Fruit fly (Drosophila melanogaster) whole organism, embryonic: ENCODE data around the gene lva.

Experiments
- CG10543 ChIP-seq: fragments of 200-800 bp; sonication (Bioruptor generic); optimal IDR thresholded peaks from 3 replicates; lab custom pipeline; 2017; ENCODE audit warnings: missing biosample characterization, mild to moderate bottlenecking, missing genetic modification characterization, moderate library complexity
- CG11085 ChIP-seq: fragments of 200-800 bp; sonication (Bioruptor generic); IDR thresholded peaks from 2 replicates; pipeline ENCODE4 v1.3.6; 2022; ENCODE audit warnings: missing biosample characterization, missing genetic modification characterization
- CG12104 ChIP-seq: fragments of 200-800 bp; sonication (Bioruptor generic); optimal IDR thresholded peaks from 3 replicates; lab custom pipeline; 2016; ENCODE audit warnings: missing biosample characterization, missing genetic modification characterization
- CG12659 ChIP-seq: fragments of 200-800 bp; sonication (Bioruptor generic); optimal IDR thresholded peaks from 3 replicates; lab custom pipeline; 2017; ENCODE audit warnings: mild to moderate bottlenecking, missing biosample characterization, missing genetic modification reagents, missing genetic modification characterization
- CG13624 ChIP-seq: fragments of 200-800 bp; sonication (Bioruptor generic); optimal IDR thresholded peaks from 2 replicates; lab custom pipeline; 2016; ENCODE audit warnings: missing biosample characterization, missing genetic modification characterization
- CG13894 ChIP-seq: fragments of 200-800 bp; sonication (Bioruptor generic); optimal IDR thresholded peaks from 3 replicates; lab custom pipeline; 2018; ENCODE audit warnings: missing biosample characterization, mild to moderate bottlenecking, missing genetic modification characterization, moderate library complexity
- CG14860 ChIP-seq: fragments of 200-800 bp; sonication (Bioruptor generic); IDR thresholded peaks from 3 replicates; pipeline ENCODE4 v1.3.6; 2022; ENCODE audit warnings: missing biosample characterization, missing genetic modification characterization; ENCODE audit not compliant: partially characterized antibody
- CG15601 ChIP-seq: fragments of 200-800 bp; sonication (Bioruptor generic); optimal IDR thresholded peaks from 3 replicates; lab custom pipeline; 2019; ENCODE audit warnings: missing biosample characterization, mild to moderate bottlenecking, missing genetic modification characterization, moderate library complexity
- CG15696 ChIP-seq: fragments of 200-800 bp; sonication (Bioruptor generic); optimal IDR thresholded peaks from 2 replicates; lab custom pipeline; 2019; ENCODE audit warnings: missing biosample characterization, mild to moderate bottlenecking, missing genetic modification characterization, moderate library complexity
- CG16813 ChIP-seq: fragments of 200-800 bp; sonication (Bioruptor generic); IDR thresholded peaks from 3 replicates; pipeline ENCODE4 v1.3.6; 2022; ENCODE audit warnings: missing biosample characterization, missing genetic modification characterization; ENCODE audit not compliant: partially characterized antibody
- CG17328 ChIP-seq: fragments of 200-800 bp; sonication (Bioruptor generic); IDR thresholded peaks from 2 replicates; pipeline ENCODE4 v1.3.6; 2022; ENCODE audit warnings: missing biosample characterization, missing genetic modification characterization
- CG1792 ChIP-seq: fragments of 200-800 bp; sonication (Bioruptor generic); optimal IDR thresholded peaks from 2 replicates; lab custom pipeline; 2016; ENCODE audit warnings: missing biosample characterization, missing genetic modification characterization
- CG18764 ChIP-seq: fragments of 200-800 bp; sonication (Bioruptor generic); optimal IDR thresholded peaks from 3 replicates; lab custom pipeline; 2016; ENCODE audit warnings: missing biosample characterization, missing genetic modification characterization
- CG2129 ChIP-seq: fragments of 200-800 bp; sonication (Bioruptor generic); IDR thresholded peaks from 2 replicates; pipeline ENCODE4 v1.3.6; 2022; ENCODE audit warnings: missing biosample characterization, missing genetic modification characterization; ENCODE audit not compliant: partially characterized antibody
- CG2199 ChIP-seq: fragments of 200-800 bp; sonication (Bioruptor generic); IDR thresholded peaks from 3 replicates; pipeline ENCODE4 v1.3.6; 2022; ENCODE audit warnings: missing biosample characterization, missing genetic modification characterization
- CG3065 ChIP-seq: fragments of 200-800 bp; sonication (Bioruptor generic); optimal IDR thresholded peaks from 2 replicates; lab custom pipeline; 2016; ENCODE audit warnings: missing biosample characterization, missing genetic modification characterization
- CG31365 ChIP-seq: fragments of 200-800 bp; sonication (Bioruptor generic); optimal IDR thresholded peaks from 2 replicates; lab custom pipeline; 2018; ENCODE audit warnings: missing biosample characterization, mild to moderate bottlenecking, missing genetic modification characterization
- CG31388 ChIP-seq: fragments of 200-800 bp; sonication (Bioruptor generic); optimal IDR thresholded peaks from 2 replicates; lab custom pipeline; 2016; ENCODE audit warnings: missing biosample characterization, missing genetic modification characterization
- CG34376 ChIP-seq: fragments of 200-800 bp; sonication (Bioruptor generic); optimal IDR thresholded peaks from 2 replicates; lab custom pipeline; 2018; ENCODE audit warnings: missing biosample characterization, mild to moderate bottlenecking, missing genetic modification characterization
- CG3726 ChIP-seq: fragments of 200-800 bp; sonication (Bioruptor generic); IDR thresholded peaks from 3 replicates; pipeline ENCODE4, ENCODE4 v1.3.6; 2022; ENCODE audit warnings: missing biosample characterization, missing genetic modification characterization
- CG3847 ChIP-seq: fragments of 200-800 bp; sonication (Bioruptor generic); IDR thresholded peaks from 2 replicates; pipeline ENCODE4 v1.3.6; 2022; ENCODE audit warnings: missing biosample characterization, missing genetic modification characterization
- CG6654 ChIP-seq: fragments of 200-800 bp; sonication (Bioruptor generic); optimal IDR thresholded peaks from 2 replicates; lab custom pipeline; 2017; ENCODE audit warnings: missing biosample characterization, mild to moderate bottlenecking, missing genetic modification characterization
- CG7987 ChIP-seq: fragments of 200-800 bp; sonication (Bioruptor generic); optimal IDR thresholded peaks from 2 replicates; lab custom pipeline; 2018; ENCODE audit warnings: missing biosample characterization, mild to moderate bottlenecking, missing genetic modification characterization, moderate library complexity
- CG9609 ChIP-seq: fragments of 200-800 bp; sonication (Bioruptor generic); optimal IDR thresholded peaks from 3 replicates; lab custom pipeline; 2016; ENCODE audit warnings: missing biosample characterization, missing genetic modification characterization
- Dad ChIP-seq: fragments of 200-800 bp; sonication (Bioruptor generic); optimal IDR thresholded peaks from 3 replicates; lab custom pipeline; 2016; ENCODE audit warnings: missing biosample characterization, missing genetic modification characterization
- Dp ChIP-seq: fragments of 200-800 bp; sonication (Bioruptor generic); optimal IDR thresholded peaks from 2 replicates; lab custom pipeline; 2018; ENCODE audit warnings: missing biosample characterization, mild to moderate bottlenecking, missing genetic modification characterization, moderate library complexity
- Fer2 ChIP-seq: fragments of 200-800 bp; sonication (Bioruptor generic); optimal IDR thresholded peaks from 2 replicates; lab custom pipeline; 2018; ENCODE audit warnings: missing biosample characterization, mild to moderate bottlenecking, missing genetic modification characterization, moderate library complexity
- Gsc ChIP-seq: fragments of 200-800 bp; sonication (Bioruptor generic); IDR thresholded peaks from 2 replicates; pipeline ENCODE4 v1.3.6; 2022; ENCODE audit warnings: missing biosample characterization, missing genetic modification characterization
- Gug ChIP-seq: fragments of 200-800 bp; sonication (Bioruptor generic); IDR thresholded peaks from 4 replicates; pipeline ENCODE4 v1.3.6; 2022; ENCODE audit warnings: missing biosample characterization, missing genetic modification characterization
- HLHmδ ChIP-seq: fragments of 200-800 bp; sonication (Bioruptor generic); optimal IDR thresholded peaks from 2 replicates; lab custom pipeline; 2018; ENCODE audit warnings: missing biosample characterization, mild to moderate bottlenecking, missing genetic modification characterization, moderate library complexity
- MBD-R2 ChIP-seq: fragments of 200-800 bp; sonication (Bioruptor generic); IDR thresholded peaks from 2 replicates; pipeline ENCODE4 v1.3.6; 2022; ENCODE audit warnings: missing biosample characterization, missing genetic modification characterization
- Nf-YC ChIP-seq: fragments of 200-800 bp; optimal IDR thresholded peaks from 3 replicates; lab custom pipeline; 2019; ENCODE audit warnings: missing biosample characterization, mild to moderate bottlenecking, missing genetic modification characterization, moderate library complexity
- Poxn ChIP-seq: fragments of 200-800 bp; sonication (Bioruptor generic); IDR thresholded peaks from 2 replicates; pipeline ENCODE4 v1.3.6; 2022; ENCODE audit warnings: missing biosample characterization, missing genetic modification characterization
- br ChIP-seq: fragments of >200 bp; optimal IDR thresholded peaks from 2 replicates; lab custom pipeline; 2017
- bsh ChIP-seq, 2 experiments: fragments of 200-800 bp; sonication (Bioruptor generic); optimal IDR thresholded peaks; 2 replicates each; lab custom pipeline; 2017 to 2018; ENCODE audit warnings: mild to moderate bottlenecking in 2 of 2, missing biosample characterization in 2 of 2, missing genetic modification characterization in 2 of 2, moderate library complexity in 1 of 2
- cato ChIP-seq: fragments of 200-800 bp; sonication (Bioruptor generic); optimal IDR thresholded peaks from 2 replicates; lab custom pipeline; 2016; ENCODE audit warnings: missing biosample characterization, missing genetic modification characterization, borderline replicate concordance
- cwo ChIP-seq: fragments of 200-800 bp; sonication (Bioruptor generic); optimal IDR thresholded peaks from 3 replicates; lab custom pipeline; 2017; ENCODE audit warnings: missing biosample characterization, missing genetic modification characterization, mild to moderate bottlenecking, moderate library complexity, missing genetic modification reagents
- dmrt99B ChIP-seq: fragments of 200-800 bp; sonication (Bioruptor generic); optimal IDR thresholded peaks from 2 replicates; lab custom pipeline; 2018; ENCODE audit warnings: missing biosample characterization, mild to moderate bottlenecking, missing genetic modification characterization, moderate library complexity
- ems ChIP-seq: fragments of 200-800 bp; sonication (Bioruptor generic); optimal IDR thresholded peaks from 3 replicates; lab custom pipeline; 2016; ENCODE audit warnings: missing biosample characterization, missing genetic modification characterization
- fd64A ChIP-seq: fragments of 200-800 bp; sonication (Bioruptor generic); optimal IDR thresholded peaks from 3 replicates; lab custom pipeline; 2018; ENCODE audit warnings: missing biosample characterization, mild to moderate bottlenecking, missing genetic modification characterization
- grau ChIP-seq: fragments of 200-800 bp; optimal IDR thresholded peaks from 3 replicates; lab custom pipeline; 2019; ENCODE audit warnings: missing biosample characterization, mild to moderate bottlenecking, missing genetic modification characterization, moderate library complexity
- kah ChIP-seq: fragments of 200-800 bp; sonication (Bioruptor generic); optimal IDR thresholded peaks from 2 replicates; lab custom pipeline; 2018; ENCODE audit warnings: missing biosample characterization, mild to moderate bottlenecking, missing genetic modification characterization
- lbe ChIP-seq: fragments of 200-800 bp; sonication (Bioruptor generic); optimal IDR thresholded peaks from 2 replicates; lab custom pipeline; 2016; ENCODE audit warnings: missing biosample characterization, mild to moderate bottlenecking, missing genetic modification characterization
- nom ChIP-seq: fragments of 200-800 bp; sonication (Bioruptor generic); optimal IDR thresholded peaks from 2 replicates; lab custom pipeline; 2017; ENCODE audit warnings: missing biosample characterization, missing genetic modification characterization, mild to moderate bottlenecking, moderate library complexity, missing genetic modification reagents
- pfk ChIP-seq: fragments of 200-800 bp; sonication (Bioruptor generic); optimal IDR thresholded peaks from 2 replicates; lab custom pipeline; 2018; ENCODE audit warnings: missing biosample characterization, mild to moderate bottlenecking, missing genetic modification characterization, moderate library complexity
- pzg ChIP-seq: fragments of 200-800 bp; sonication (Bioruptor generic); optimal IDR thresholded peaks from 3 replicates; lab custom pipeline; 2018; ENCODE audit warnings: missing biosample characterization, mild to moderate bottlenecking, missing genetic modification characterization, moderate library complexity
- ro ChIP-seq: fragments of 200-800 bp; sonication (Bioruptor generic); IDR thresholded peaks from 2 replicates; pipeline ENCODE4 v1.3.6; 2022; ENCODE audit warnings: missing biosample characterization, missing genetic modification characterization
- shn ChIP-seq: fragments of 200-800 bp; sonication (Bioruptor generic); optimal IDR thresholded peaks from 3 replicates; lab custom pipeline; 2016; ENCODE audit warnings: missing biosample characterization, missing genetic modification characterization
- toy ChIP-seq: fragments of 200-800 bp; sonication (Bioruptor generic); IDR thresholded peaks from 2 replicates; pipeline ENCODE4 v1.3.6; 2022; ENCODE audit warnings: missing biosample characterization, missing genetic modification characterization
- tup ChIP-seq: fragments of 200-800 bp; sonication (Bioruptor generic); optimal IDR thresholded peaks from 2 replicates; lab custom pipeline; 2016; ENCODE audit warnings: missing biosample characterization, mild to moderate bottlenecking, missing genetic modification characterization, moderate library complexity
- vvl ChIP-seq: fragments of 200-800 bp; sonication (Bioruptor generic); IDR thresholded peaks from 2 replicates; pipeline ENCODE4 v1.3.6; 2022; ENCODE audit warnings: missing biosample characterization, missing genetic modification characterization

lva gene

DNA sequence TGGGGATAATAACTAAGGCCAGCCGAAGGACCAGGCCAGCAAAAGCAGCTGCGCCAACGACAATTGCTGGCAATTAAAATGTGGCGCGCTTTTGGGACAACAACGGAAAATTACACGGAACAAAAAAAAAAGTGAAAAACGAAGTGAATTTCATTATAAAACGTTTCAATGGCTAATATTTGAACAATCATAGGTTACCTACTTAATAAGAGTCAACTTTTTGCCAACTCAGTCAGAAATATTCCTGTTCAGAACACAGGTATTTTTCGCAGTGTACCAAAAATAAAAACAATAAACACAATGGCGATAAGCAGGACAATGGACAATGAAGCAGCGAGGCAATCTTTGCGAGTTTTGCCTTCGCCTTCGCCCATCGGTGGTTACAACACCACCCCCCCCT lies 39.9 kb upstream of the lva start (continued):
- 0 out of 4 replicates have a peak, but pooled peaks have one; percentile 7 for TF ChIP-seq Gug (GFP tag; lab: Robert Waterston, UW)
- TF ChIP-seq MBD-R2 (GFP tag; lab: Robert Waterston, UW) = 0 out of 2 replicates have a peak, but pooled peaks have one; percentile 9
- no peak for TF ChIP-seq CG16813 (GFP tag; lab: Robert Waterston, UW)
- no peak for TF ChIP-seq HLHmδ
- TF ChIP-seq ro = no peak
- TF ChIP-seq bsh (GFP tag; optimal IDR thresholded peaks at IDR 0.05; lab: Kevin White, UChicago) = peak in 1 of 2 experiments; percentile 59
- TF ChIP-seq CG31388 (GFP tag; lab: Kevin White, UChicago) = no peak
- no peak for TF ChIP-seq CG31365
- no peak for TF ChIP-seq CG6654 (GFP tag; lab: Kevin White, UChicago)
- no peak for TF ChIP-seq CG15601 (tag; lab: Kevin White, UChicago)
- TF ChIP-seq CG12659 (GFP tag; lab: Kevin White, UChicago) = no peak
- TF ChIP-seq CG13894 = no peak
- TF ChIP-seq CG3847 (GFP tag; lab: Robert Waterston, UW) = no peak
- peak; percentile 25 for TF ChIP-seq grau (tag; lab: Kevin White, UChicago)
- TF ChIP-seq Fer2 (tag; lab: Kevin White, UChicago) = no peak
- no peak for TF ChIP-seq Gsc (GFP tag; lab: Robert Waterston, UW)
- no peak for TF ChIP-seq CG18764
- no peak for TF ChIP-seq ems (GFP tag; lab: Kevin White, UChicago)
- no peak for TF ChIP-seq CG12104 (GFP tag; lab: Kevin White, UChicago)
- no peak for TF ChIP-seq CG34376 (GFP tag; lab: Kevin White, UChicago)
- peak; percentile 6 for TF ChIP-seq cwo (GFP tag; lab: Kevin White, UChicago)
- TF ChIP-seq CG3065 (GFP tag; lab: Kevin White, UChicago) = no peak
- TF ChIP-seq CG14860 (GFP tag; lab: Robert Waterston, UW) = no peak
- no peak for TF ChIP-seq cato (GFP tag; lab: Kevin White, UChicago)
- TF ChIP-seq br (lab: Kevin White, UChicago) = no peak
- no peak for TF ChIP-seq toy
- TF ChIP-seq CG11085 (GFP tag; lab: Robert Waterston, UW) = no peak
- TF ChIP-seq CG1792 (GFP tag; lab: Kevin White, UChicago) = no peak
- peak; percentile 40; the same call in 1 of the 2 replicates for TF ChIP-seq CG17328
- TF ChIP-seq vvl (GFP tag; lab: Robert Waterston, UW) = peak; percentile 27; the same call in 1 of the 2 replicates
- TF ChIP-seq pfk (GFP tag; lab: Kevin White, UChicago) = no peak
- no peak for TF ChIP-seq Dad (GFP tag; lab: Kevin White, UChicago)
- no peak for TF ChIP-seq CG7987 (GFP tag; lab: Kevin White, UChicago)
- no peak for TF ChIP-seq nom (GFP tag; lab: Kevin White, UChicago)
- TF ChIP-seq CG9609 = no peak
- no peak for TF ChIP-seq CG2129 (GFP tag; lab: Robert Waterston, UW)
- no peak for TF ChIP-seq Nf-YC (tag; lab: Kevin White, UChicago)
- no peak for TF ChIP-seq CG13624
- TF ChIP-seq CG10543 (GFP tag; lab: Kevin White, UChicago) = no peak
- TF ChIP-seq Dp = no peak
- TF ChIP-seq CG3726 (GFP tag; lab: Robert Waterston, UW) = no peak
- TF ChIP-seq CG2199 (GFP tag; lab: Robert Waterston, UW) = no peak
- no peak for TF ChIP-seq CG15696 (tag; lab: Kevin White, UChicago)
- no peak for TF ChIP-seq lbe (GFP tag; lab: Kevin White, UChicago)
- no peak for TF ChIP-seq Poxn (GFP tag; lab: Robert Waterston, UW)
- peak; percentile 50 for TF ChIP-seq dmrt99B (tag; lab: Kevin White, UChicago)
- TF ChIP-seq fd64A (GFP tag; lab: Kevin White, UChicago) = no peak
- no peak for TF ChIP-seq kah (GFP tag; lab: Kevin White, UChicago)
- no peak for TF ChIP-seq pzg (GFP tag; lab: Kevin White, UChicago)
- TF ChIP-seq shn (GFP tag; lab: Kevin White, UChicago) = no peak
- no peak for TF ChIP-seq tup (GFP tag; lab: Kevin White, UChicago)
